Worm (Caenorhabditis elegans) whole organism, L2 larva: ENCODE measurements around the gene T28C12.15.

ENCODE experiments used
- C34F6.9 ChIP-seq: fragments of 150-350 bp; optimal IDR thresholded peaks from 2 replicates; lab custom pipeline; 2014; ENCODE audit warnings: missing biosample characterization, missing genetic modification characterization
- F13H6.1 ChIP-seq: sonication (generic microtip); optimal IDR thresholded peaks from 2 replicates; lab custom pipeline; 2016; ENCODE audit warnings: missing genetic modification characterization, missing compliant biosample characterization
- Y55F3AM.14 ChIP-seq: fragments of 200-800 bp; sonication (Bioruptor generic); optimal IDR thresholded peaks from 2 replicates; lab custom pipeline; 2018; ENCODE audit warnings: mild to moderate bottlenecking, missing genetic modification characterization, missing compliant biosample characterization
- ZK546.5 ChIP-seq: sonication (generic microtip); optimal IDR thresholded peaks from 2 replicates; lab custom pipeline; 2017; ENCODE audit warnings: missing biosample characterization, missing genetic modification characterization
- alr-1 ChIP-seq: fragments of 150-350 bp; optimal IDR thresholded peaks from 2 replicates; lab custom pipeline; 2014; ENCODE audit warnings: missing biosample characterization, missing genetic modification characterization
- ama-1 ChIP-seq: fragments of 150-350 bp; optimal IDR thresholded peaks from 2 replicates; lab custom pipeline; 2018; ENCODE audit warnings: inconsistent platforms
- blmp-1 ChIP-seq: sonication (generic microtip); optimal IDR thresholded peaks from 2 replicates; lab custom pipeline; 2017; ENCODE audit warnings: missing genetic modification characterization, mild to moderate bottlenecking, missing compliant biosample characterization, antibody characterized with exemption, moderate library complexity; ENCODE audit not compliant: insufficient read depth
- ceh-16 ChIP-seq: fragments of 150-350 bp; optimal IDR thresholded peaks from 2 replicates; lab custom pipeline; 2014; ENCODE audit warnings: missing biosample characterization, missing genetic modification characterization
- crh-2 ChIP-seq: sonication (generic microtip); optimal IDR thresholded peaks from 2 replicates; lab custom pipeline; 2017; ENCODE audit warnings: missing biosample characterization, missing genetic modification characterization
- egl-27 ChIP-seq: sonication (generic microtip); optimal IDR thresholded peaks from 3 replicates; lab custom pipeline; 2017; ENCODE audit warnings: missing biosample characterization, missing genetic modification reagents, missing genetic modification characterization
- elt-3 ChIP-seq: sonication (generic microtip); optimal IDR thresholded peaks from 2 replicates; lab custom pipeline; 2017; ENCODE audit warnings: missing biosample characterization, missing genetic modification characterization
- fos-1 ChIP-seq: fragments of 150-350 bp; optimal IDR thresholded peaks from 2 replicates; lab custom pipeline; 2014; ENCODE audit warnings: missing biosample characterization, missing genetic modification characterization
- lin-11 ChIP-seq: fragments of 150-350 bp; sonication (generic microtip); optimal IDR thresholded peaks from 2 replicates; lab custom pipeline; 2014; ENCODE audit warnings: missing biosample characterization, missing genetic modification characterization, inconsistent platforms, mixed read lengths
- lin-13 ChIP-seq: fragments of 150-350 bp; optimal IDR thresholded peaks from 2 replicates; lab custom pipeline; 2014; ENCODE audit warnings: missing biosample characterization, missing genetic modification reagents, missing genetic modification characterization
- lin-39 ChIP-seq: fragments of 150-350 bp; optimal IDR thresholded peaks from 2 replicates; lab custom pipeline; 2014; ENCODE audit warnings: missing biosample characterization, missing genetic modification reagents, missing genetic modification characterization
- lsy-2 ChIP-seq, 2 experiments: fragments of 150-350 bp in 1 of 2; sonication (generic microtip) in 1 of 2; optimal IDR thresholded peaks; 2 replicates each; lab custom pipeline; 2014 to 2017; ENCODE audit warnings: missing biosample characterization in 2 of 2, missing genetic modification characterization in 2 of 2
- mab-5 ChIP-seq: fragments of 150-350 bp; optimal IDR thresholded peaks from 2 replicates; lab custom pipeline; 2014; ENCODE audit warnings: missing biosample characterization, missing genetic modification characterization
- mdl-1 ChIP-seq, 2 experiments: fragments of 150-350 bp in 1 of 2; sonication (generic microtip) in 1 of 2; optimal IDR thresholded peaks; 2 replicates each; lab custom pipeline; 2017; ENCODE audit warnings: missing biosample characterization in 2 of 2, missing genetic modification characterization in 2 of 2
- nhr-10 ChIP-seq: sonication (generic microtip); optimal IDR thresholded peaks from 2 replicates; lab custom pipeline; 2017; ENCODE audit warnings: missing biosample characterization, missing genetic modification characterization
- nhr-11 ChIP-seq: fragments of 150-350 bp; optimal IDR thresholded peaks from 2 replicates; lab custom pipeline; 2014; ENCODE audit warnings: missing biosample characterization, missing genetic modification characterization
- nhr-12 ChIP-seq: fragments of 150-350 bp; optimal IDR thresholded peaks from 2 replicates; lab custom pipeline; 2014; ENCODE audit warnings: missing biosample characterization, missing genetic modification characterization
- nhr-129 ChIP-seq: fragments of 150-350 bp; optimal IDR thresholded peaks from 2 replicates; lab custom pipeline; 2014; ENCODE audit warnings: missing biosample characterization, missing genetic modification characterization
- nhr-21 ChIP-seq: fragments of 150-350 bp; optimal IDR thresholded peaks from 2 replicates; lab custom pipeline; 2014; ENCODE audit warnings: missing biosample characterization, missing genetic modification characterization
- nhr-23 ChIP-seq: fragments of 150-350 bp; optimal IDR thresholded peaks from 2 replicates; lab custom pipeline; 2014; ENCODE audit warnings: missing biosample characterization, missing genetic modification reagents, missing genetic modification characterization
- nhr-25 ChIP-seq: fragments of 150-350 bp; sonication (generic microtip); optimal IDR thresholded peaks from 3 replicates; lab custom pipeline; 2014; ENCODE audit warnings: missing biosample characterization, missing genetic modification characterization
- nhr-6 ChIP-seq: fragments of 150-350 bp; optimal IDR thresholded peaks from 2 replicates; lab custom pipeline; 2014; ENCODE audit warnings: missing biosample characterization, missing genetic modification characterization
- sem-4 ChIP-seq: fragments of 150-350 bp; optimal IDR thresholded peaks from 2 replicates; lab custom pipeline; 2014; ENCODE audit warnings: missing biosample characterization, missing genetic modification reagents, missing genetic modification characterization
- sma-3 ChIP-seq: sonication (generic microtip); optimal IDR thresholded peaks from 2 replicates; lab custom pipeline; 2016; ENCODE audit warnings: missing genetic modification reagents, missing genetic modification characterization, missing compliant biosample characterization
- sma-9 ChIP-seq, 2 experiments: fragments of 150-350 bp in 1 of 2; sonication (generic microtip) in 1 of 2; optimal IDR thresholded peaks; 2 replicates each; lab custom pipeline; 2014 to 2016; ENCODE audit warnings: missing genetic modification characterization in 2 of 2, mild to moderate bottlenecking in 1 of 2, missing biosample characterization in 1 of 2, missing compliant biosample characterization in 1 of 2, missing genetic modification reagents in 1 of 2, moderate library complexity in 1 of 2
- unc-39 ChIP-seq: fragments of 150-350 bp; optimal IDR thresholded peaks from 2 replicates; lab custom pipeline; 2014; ENCODE audit warnings: missing biosample characterization, missing genetic modification characterization
- unc-55 ChIP-seq: fragments of 150-350 bp; sonication (generic microtip); optimal IDR thresholded peaks from 3 replicates; lab custom pipeline; 2014; ENCODE audit warnings: missing biosample characterization, missing genetic modification reagents, missing genetic modification characterization
- unc-62 ChIP-seq: fragments of 150-350 bp; optimal IDR thresholded peaks from 2 replicates; lab custom pipeline; 2014; ENCODE audit warnings: missing biosample characterization, missing genetic modification reagents, missing genetic modification characterization
- zag-1 ChIP-seq: fragments of 150-350 bp; optimal IDR thresholded peaks from 2 replicates; lab custom pipeline; 2014; ENCODE audit warnings: missing biosample characterization, missing genetic modification characterization
- ztf-1 ChIP-seq: fragments of 200-800 bp; sonication (Bioruptor generic); conservative IDR thresholded peaks from 2 replicates; pipeline ENCODE4 v1.3.6; 2022; ENCODE audit warnings: missing genetic modification characterization, missing compliant biosample characterization
- ztf-11 ChIP-seq: sonication (generic microtip); optimal IDR thresholded peaks from 2 replicates; lab custom pipeline; 2017; ENCODE audit warnings: missing biosample characterization, missing genetic modification characterization

The T28C12.15 gene

DNA sequence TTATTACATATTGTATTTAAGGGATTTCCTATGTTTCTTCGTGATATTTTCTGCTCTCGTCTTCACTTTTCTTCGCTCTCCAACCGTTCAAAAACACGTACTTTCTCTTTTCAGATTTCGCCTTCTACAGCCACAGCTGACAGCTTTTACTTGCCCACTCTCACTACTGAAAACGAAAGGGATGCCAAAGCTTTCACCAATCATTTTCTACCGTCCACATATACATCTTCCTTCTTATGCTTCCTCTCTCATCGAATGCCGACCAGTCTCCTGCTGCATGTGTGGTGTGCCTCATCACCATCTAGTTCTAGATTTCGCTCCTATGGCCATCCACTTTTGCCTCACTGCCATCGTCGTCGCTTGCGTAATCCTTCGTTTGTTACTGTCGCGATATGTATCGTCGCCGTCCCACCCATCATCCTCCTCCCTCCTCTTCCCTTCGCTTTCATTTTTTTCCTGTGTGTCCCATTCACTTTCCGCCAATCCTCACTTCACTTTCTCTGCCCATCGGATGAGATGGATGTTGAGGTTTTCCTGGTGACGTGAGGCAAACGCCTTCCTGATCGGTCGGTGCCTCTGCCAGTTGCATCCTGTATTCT is 31.7 kb upstream of the T28C12.15 start:
- TF ChIP-seq blmp-1 (peak; percentile 97), egl-27 (no peak), zag-1 (no peak), nhr-23 (tag; lab: Kevin White, UChicago) (no peak), F13H6.1 (tag; lab: Kevin White, UChicago) (peak; percentile 57), nhr-10 (no peak), ceh-16 (tag; lab: Kevin White, UChicago) (no peak), elt-3 (tag; lab: Kevin White, UChicago) (no peak), fos-1 (tag; lab: Kevin White, UChicago) (no peak), sma-9 (GFP tag; optimal IDR thresholded peaks at IDR 0.05; lab: Kevin White, UChicago) (no peak), sma-9 (tag; optimal IDR thresholded peaks at IDR 0.05; lab: Kevin White, UChicago) (no peak), lin-13 (GFP tag; lab: Kevin White, UChicago) (no peak), ztf-1 (no peak), ztf-11 (tag; lab: Kevin White, UChicago) (no peak), ZK546.5 (tag; lab: Kevin White, UChicago) (no peak), unc-39 (tag; lab: Kevin White, UChicago) (no peak)
- TF ChIP-seq, all 48 proteins: peak for 2

DNA sequence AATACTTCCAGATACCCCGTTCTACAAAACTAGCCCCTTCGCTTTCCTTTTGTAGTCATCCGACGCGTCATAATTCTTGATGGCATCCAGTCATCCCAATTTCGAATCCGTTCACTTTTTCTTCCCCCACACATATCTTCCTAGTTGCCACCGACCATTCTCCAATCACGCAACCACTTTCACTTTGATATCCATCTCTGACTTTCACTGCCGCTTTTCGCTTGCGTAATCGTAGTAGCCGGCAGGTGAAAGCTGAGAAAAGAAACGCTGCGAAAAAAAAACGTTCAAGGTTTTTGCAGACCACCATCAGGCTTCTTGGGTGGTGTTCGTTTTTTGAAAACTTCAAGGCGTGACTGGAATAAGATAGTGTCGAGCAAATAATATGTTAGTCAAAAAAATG is 30.8 kb upstream of the T28C12.15 start:
- TF ChIP-seq blmp-1 (peak; percentile 99), mdl-1 (tag; optimal IDR thresholded peaks at IDR 0.05; lab: Kevin White, UChicago) (no peak), egl-27 (peak; percentile 5), nhr-25 (tag; lab: Kevin White, UChicago) (peak; percentile 36)
- TF ChIP-seq, all 48 proteins: peak for 3

DNA sequence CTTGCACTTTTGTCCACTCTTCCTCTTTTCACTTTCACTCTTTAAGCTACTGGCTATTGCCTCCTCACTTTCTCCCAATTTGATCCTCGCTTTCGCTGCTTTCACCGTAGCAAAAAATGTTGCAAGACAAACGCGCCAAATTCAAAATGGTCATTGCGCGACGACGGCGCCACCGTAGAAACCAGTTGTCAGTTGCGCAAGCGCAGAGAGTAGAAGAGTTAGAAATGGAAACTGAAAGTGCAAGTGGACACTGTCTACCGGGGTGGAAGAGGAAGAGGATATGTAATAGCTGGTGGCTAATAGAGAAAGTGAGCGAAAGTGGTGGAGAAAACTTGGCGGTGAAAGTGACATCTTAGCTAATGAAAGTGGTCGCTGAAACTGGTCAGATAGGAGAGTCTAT is 29.5 kb upstream of the T28C12.15 start:
- TF ChIP-seq Y55F3AM.14, result peak; percentile 53
- no peak for TF ChIP-seq mdl-1 (tag; optimal IDR thresholded peaks at IDR 0.05; lab: Kevin White, UChicago)
- peak; percentile 75 for TF ChIP-seq F13H6.1 (tag; lab: Kevin White, UChicago)
- TF ChIP-seq unc-39 (tag; lab: Kevin White, UChicago), result no peak
- peak; percentile 43 for TF ChIP-seq sem-4 (tag; lab: Kevin White, UChicago)
- TF ChIP-seq egl-27, result peak; percentile 50
- peak; percentile 70 for TF ChIP-seq nhr-25 (tag; lab: Kevin White, UChicago)
- TF ChIP-seq blmp-1, result peak; percentile 99
- no peak for TF ChIP-seq nhr-12 (tag; lab: Kevin White, UChicago)

DNA sequence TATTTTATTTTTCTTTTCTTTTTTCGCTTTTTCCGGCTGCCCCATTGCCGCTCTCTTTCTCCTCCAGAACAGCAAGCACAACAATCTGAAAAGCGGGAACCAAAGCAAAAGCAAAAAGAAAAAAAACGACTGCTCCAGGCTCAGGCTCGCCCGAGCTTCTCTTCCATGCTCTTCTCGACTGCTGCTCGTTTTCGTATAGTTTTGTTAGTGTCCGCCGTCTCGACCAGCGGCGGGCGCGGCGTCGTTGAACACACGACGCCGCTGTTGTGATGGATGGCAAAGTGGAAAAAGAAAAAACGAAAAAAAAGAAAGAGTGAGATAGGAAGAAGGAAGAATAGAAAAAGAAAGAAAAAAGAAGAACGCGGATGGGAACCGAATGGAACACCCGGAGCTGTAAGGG is 28.5 kb upstream of the T28C12.15 start:
- TF ChIP-seq Y55F3AM.14, result peak; percentile 86
- no peak for TF ChIP-seq ceh-16 (tag; lab: Kevin White, UChicago)
- no peak for TF ChIP-seq lin-13 (GFP tag; lab: Kevin White, UChicago)
- TF ChIP-seq F13H6.1 (tag; lab: Kevin White, UChicago), result peak; percentile 42
- no peak for TF ChIP-seq nhr-21 (tag; lab: Kevin White, UChicago)
- no peak for TF ChIP-seq lin-11 (tag; lab: Kevin White, UChicago)
- no peak for TF ChIP-seq C34F6.9 (tag; lab: Kevin White, UChicago)
- no peak for TF ChIP-seq nhr-6
- TF ChIP-seq ama-1 (lab: Kevin White, UChicago), result no peak
- no peak for TF ChIP-seq alr-1

DNA sequence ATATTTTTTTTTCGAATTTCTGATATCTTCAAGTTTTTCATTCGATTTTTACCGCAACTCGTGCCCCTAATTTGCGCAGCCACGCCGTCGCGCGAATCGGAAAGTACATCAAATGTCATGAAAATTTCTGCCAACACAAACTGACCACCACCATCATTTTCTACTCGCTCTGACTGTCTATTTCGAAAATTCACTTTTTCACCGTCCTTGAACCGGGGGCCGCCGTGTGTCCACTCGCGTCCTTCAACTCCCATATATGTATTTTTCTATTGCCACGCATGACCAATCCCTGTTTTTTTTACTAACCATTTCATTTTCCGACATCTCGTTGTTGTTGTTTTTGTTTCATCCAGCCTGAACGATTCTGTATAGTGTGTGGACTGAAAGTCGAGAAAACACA is 28.0 kb upstream of the T28C12.15 start:
- TF ChIP-seq sma-3 (GFP tag; lab: Kevin White, UChicago) (peak; percentile 28), unc-62 (GFP tag; lab: Kevin White, UChicago) (no peak), F13H6.1 (tag; lab: Kevin White, UChicago) (peak; percentile 79), sma-9 (GFP tag; optimal IDR thresholded peaks at IDR 0.05; lab: Kevin White, UChicago) (peak; percentile 31), sma-9 (tag; optimal IDR thresholded peaks at IDR 0.05; lab: Kevin White, UChicago) (no peak), blmp-1 (peak; percentile 91)

DNA sequence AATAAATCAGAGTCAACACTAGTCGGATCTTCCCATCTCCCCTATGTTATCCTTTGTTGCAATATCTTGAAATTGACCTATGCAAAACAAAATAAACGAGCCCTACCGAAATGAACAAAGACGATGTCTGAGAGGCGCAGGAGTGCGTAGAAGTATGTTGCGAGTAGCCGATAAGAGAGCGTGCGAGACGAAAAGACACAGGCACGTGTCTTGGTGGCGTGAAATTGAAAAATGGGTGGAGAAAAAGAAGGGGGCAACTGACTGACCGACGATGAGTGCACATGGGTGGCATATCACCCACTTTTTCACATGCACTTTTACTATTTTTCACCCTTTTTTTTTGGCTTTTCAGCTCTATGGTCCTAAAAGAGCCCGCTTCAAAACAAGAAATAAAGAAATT is 26.6 kb upstream of the T28C12.15 start:
- TF ChIP-seq F13H6.1 (tag; lab: Kevin White, UChicago), result peak; percentile 88
- peak; percentile 23 for TF ChIP-seq fos-1 (tag; lab: Kevin White, UChicago)
- peak; percentile 73 for TF ChIP-seq sma-9 (GFP tag; optimal IDR thresholded peaks at IDR 0.05; lab: Kevin White, UChicago)
- no peak for TF ChIP-seq sma-9 (tag; optimal IDR thresholded peaks at IDR 0.05; lab: Kevin White, UChicago)
- TF ChIP-seq C34F6.9 (tag; lab: Kevin White, UChicago), result peak; percentile 5
- no peak for TF ChIP-seq ama-1 (lab: Kevin White, UChicago)
- no peak for TF ChIP-seq nhr-12 (tag; lab: Kevin White, UChicago)
- peak; percentile 59 to 90 for TF ChIP-seq mdl-1 (tag; optimal IDR thresholded peaks at IDR 0.05; lab: Kevin White, UChicago)
- TF ChIP-seq mab-5 (tag; lab: Kevin White, UChicago), result peak; percentile 1
- TF ChIP-seq nhr-11 (tag; lab: Kevin White, UChicago), result no peak
- TF ChIP-seq unc-55, result peak; percentile 33
- no peak for TF ChIP-seq lin-39
- peak; percentile 11 for TF ChIP-seq blmp-1
- peak in 1 of 2 experiments; percentile 41 for TF ChIP-seq lsy-2 (tag; optimal IDR thresholded peaks at IDR 0.05; lab: Kevin White, UChicago)
- TF ChIP-seq Y55F3AM.14, result no peak
- peak; percentile 73 for TF ChIP-seq nhr-129 (tag; lab: Kevin White, UChicago)
- peak; percentile 42 for TF ChIP-seq crh-2 (tag; lab: Kevin White, UChicago)
